Worm (Caenorhabditis elegans): ENCODE measurements around the gene Y25C1A.14.
A peak's percentile ranks its signal among the peaks of the same experiment; 100 is the strongest.

The Y25C1A.14 gene

ce11 chrII:3052843-3053242 is 43.9 kb downstream of the Y25C1A.14 start:
- TF ChIP-seq chd-7 (tag; optimal IDR thresholded peaks at IDR 0.05) = no peak
- TF ChIP-seq zfh-2 (GFP tag; conservative IDR thresholded peaks at IDR 0.05) = peak; percentile 55; the same call in 1 of the 2 replicates

ce11 chrII:3051332-3051731 is 45.4 kb downstream of the Y25C1A.14 start:
- TF ChIP-seq ztf-28 (GFP tag; IDR thresholded peaks at IDR 0.05) = no peak
- no peak for TF ChIP-seq unc-62 (GFP tag; optimal IDR thresholded peaks at IDR 0.05)
- TF ChIP-seq madf-3 (GFP tag; IDR thresholded peaks at IDR 0.05) = no peak
- no peak for TF ChIP-seq tlf-1 (GFP tag; optimal IDR thresholded peaks at IDR 0.05)
- no peak for TF ChIP-seq xnd-1 (tag; optimal IDR thresholded peaks at IDR 0.05)
- no peak for TF ChIP-seq sdz-38 (tag; optimal IDR thresholded peaks at IDR 0.05)
- no peak for TF ChIP-seq ceh-40 (GFP tag; IDR thresholded peaks at IDR 0.05)
- TF ChIP-seq ama-1 (optimal IDR thresholded peaks at IDR 0.05) = no peak
- TF ChIP-seq ama-1 (GFP tag; optimal IDR thresholded peaks at IDR 0.05) = no peak
- no peak for TF ChIP-seq lin-40 (tag; optimal IDR thresholded peaks at IDR 0.05)
- TF ChIP-seq tbp1 (GFP tag; optimal IDR thresholded peaks at IDR 0.05) = no peak
- no peak for TF ChIP-seq hmg-1.2 (GFP tag; IDR thresholded peaks at IDR 0.05)
- no peak for TF ChIP-seq dpff-1 (tag; optimal IDR thresholded peaks at IDR 0.05)
- no peak for TF ChIP-seq lir-1 (GFP tag; conservative IDR thresholded peaks at IDR 0.05)
- TF ChIP-seq B0261.1 (tag; optimal IDR thresholded peaks at IDR 0.05) = no peak
- TF ChIP-seq attf-3 (GFP tag; conservative IDR thresholded peaks at IDR 0.05) = no peak
- TF ChIP-seq unc-130 (GFP tag; optimal IDR thresholded peaks at IDR 0.05) = no peak
- no peak for TF ChIP-seq hlh-26 (GFP tag; conservative IDR thresholded peaks at IDR 0.05)
- no peak for TF ChIP-seq ztf-26 (tag; optimal IDR thresholded peaks at IDR 0.05)
- TF ChIP-seq F49E8.2 (tag; optimal IDR thresholded peaks at IDR 0.05; ENCODE audit: insufficient read depth) = no peak

ce11 chrII:3050703-3051102 is 46.1 kb downstream of the Y25C1A.14 start, which contains the start of gene sri-31:
TSS of gene sri-31 (plus strand) at chrII:3051003.
- TF ChIP-seq rec-8 (tag; optimal IDR thresholded peaks at IDR 0.05) (no peak), let-526 (GFP tag; IDR thresholded peaks at IDR 0.05) (no peak), F10E7.11 (tag; optimal IDR thresholded peaks at IDR 0.05) (no peak), F33H1.4 (GFP tag; IDR thresholded peaks at IDR 0.05) (no peak), madf-10 (tag; optimal IDR thresholded peaks at IDR 0.05) (no peak), die-1 (tag; optimal IDR thresholded peaks at IDR 0.05) (no peak), K12H6.12 (tag; optimal IDR thresholded peaks at IDR 0.05) (no peak)

- peak; percentile 24; the same call in 1 of the 2 replicates for TF ChIP-seq madf-6 (GFP tag; IDR thresholded peaks at IDR 0.05)
- no peak for TF ChIP-seq egl-18 (GFP tag; IDR thresholded peaks at IDR 0.05)
- 0 out of 2 replicates have a peak, but pooled peaks have one; percentile 39 for TF ChIP-seq hsf-1 (GFP tag; IDR thresholded peaks at IDR 0.05)
- TF ChIP-seq ztf-22 (GFP tag; optimal IDR thresholded peaks at IDR 0.05) = no peak
- TF ChIP-seq K11D2.4 (GFP tag; IDR thresholded peaks at IDR 0.05) = no peak
These were observed 47.8 kb downstream of the Y25C1A.14 start for ce11 chrII:3048989-3049388.

ce11 chrII:3048378-3048777 is 48.4 kb downstream of the Y25C1A.14 start, which contains the start of gene sri-28:
TSS of gene sri-28 (plus strand) at chrII:3048678.
- TF ChIP-seq T26A5.8 (tag; optimal IDR thresholded peaks at IDR 0.05) (no peak), nhr-179 (tag; optimal IDR thresholded peaks at IDR 0.05) (no peak)

All from whole organism, young adult.